Worm (Caenorhabditis elegans) whole organism, early embryonic: ENCODE data around the gene F10A3.4.

Experiments used
- ama-1 ChIP-seq: fragments of 150-350 bp; optimal IDR thresholded peaks from 2 replicates; lab custom pipeline; 2014
- ceh-36 ChIP-seq: sonication (generic microtip); optimal IDR thresholded peaks from 2 replicates; lab custom pipeline; 2016; ENCODE audit warnings: missing genetic modification characterization, inconsistent platforms, missing compliant biosample characterization
- hmg-4 ChIP-seq: fragments of 200-800 bp; sonication (Bioruptor generic); optimal IDR thresholded peaks from 2 replicates; lab custom pipeline; 2018; ENCODE audit warnings: mild to moderate bottlenecking, missing genetic modification characterization, missing compliant biosample characterization
- hnd-1 ChIP-seq: sonication (generic microtip); optimal IDR thresholded peaks from 2 replicates; lab custom pipeline; 2016; ENCODE audit warnings: missing genetic modification characterization, missing compliant biosample characterization
- pes-1 ChIP-seq: fragments of 200-800 bp; sonication (Bioruptor generic); IDR thresholded peaks from 2 replicates; pipeline ENCODE4 v1.3.6; 2022; ENCODE audit warnings: missing genetic modification reagents, missing genetic modification characterization, missing compliant biosample characterization
- scrt-1 ChIP-seq: fragments of 200-800 bp; sonication (Bioruptor generic); IDR thresholded peaks from 2 replicates; pipeline ENCODE4 v1.3.6; 2022; ENCODE audit warnings: missing genetic modification characterization, missing compliant biosample characterization
- sea-1 ChIP-seq: fragments of 200-800 bp; sonication (Bioruptor generic); conservative IDR thresholded peaks from 2 replicates; pipeline ENCODE4 v1.3.6; 2022; ENCODE audit warnings: missing genetic modification characterization, missing compliant biosample characterization
- tbx-11 ChIP-seq: fragments of 200-800 bp; sonication (Bioruptor generic); IDR thresholded peaks from 2 replicates; pipeline ENCODE4 v1.3.6; 2022; ENCODE audit warnings: missing genetic modification characterization, missing compliant biosample characterization

- TF ChIP-seq ama-1 (lab: Kevin White, UChicago) (no peak), ceh-36 (tag; lab: Kevin White, UChicago) (no peak), pes-1 (no peak), hnd-1 (tag; lab: Kevin White, UChicago) (no peak), sea-1 (GFP tag; lab: Robert Waterston, UW) (no peak), hmg-4 (no peak), scrt-1 (GFP tag; lab: Robert Waterston, UW) (no peak), tbx-11 (GFP tag; lab: Robert Waterston, UW) (no peak)
Observed at ce11 chrV:16182110-16182509, 33.2 kb downstream of the F10A3.4 start, which contains the start of gene srz-13.
